Fruit fly (Drosophila melanogaster) whole organism, embryonic: ENCODE data around the gene CG12081.

Experiments
- Blimp-1 ChIP-seq: fragments of 200-800 bp; sonication (Bioruptor generic); optimal IDR thresholded peaks from 3 replicates; lab custom pipeline; 2018; ENCODE audit warnings: missing biosample characterization, missing genetic modification characterization, mild to moderate bottlenecking, moderate library complexity, missing genetic modification reagents
- CG11085 ChIP-seq: fragments of 200-800 bp; sonication (Bioruptor generic); IDR thresholded peaks from 2 replicates; pipeline ENCODE4 v1.3.6; 2022; ENCODE audit warnings: missing biosample characterization, missing genetic modification characterization
- CG12219 ChIP-seq: fragments of 200-800 bp; sonication (Bioruptor generic); optimal IDR thresholded peaks from 3 replicates; lab custom pipeline; 2018; ENCODE audit warnings: missing biosample characterization, mild to moderate bottlenecking, missing genetic modification characterization
- CG12299 ChIP-seq: fragments of 200-800 bp; sonication (Bioruptor generic); optimal IDR thresholded peaks from 2 replicates; lab custom pipeline; 2018; ENCODE audit warnings: missing biosample characterization, mild to moderate bottlenecking, missing genetic modification characterization
- CG13287 ChIP-seq: fragments of 200-800 bp; sonication (Bioruptor generic); IDR thresholded peaks from 2 replicates; pipeline ENCODE4 v1.3.6; 2022; ENCODE audit warnings: missing biosample characterization, missing genetic modification characterization; ENCODE audit not compliant: partially characterized antibody
- CG14667 ChIP-seq: fragments of 200-800 bp; sonication (Bioruptor generic); IDR thresholded peaks from 2 replicates; pipeline ENCODE4 v1.3.6; 2022; ENCODE audit warnings: missing biosample characterization, missing genetic modification characterization
- CG16779 ChIP-seq: fragments of 200-800 bp; sonication (Bioruptor generic); IDR thresholded peaks from 2 replicates; pipeline ENCODE4 v1.3.6; 2022; ENCODE audit warnings: missing biosample characterization, missing genetic modification characterization
- CG16863 ChIP-seq: fragments of 200-800 bp; sonication (Bioruptor generic); optimal IDR thresholded peaks from 3 replicates; lab custom pipeline; 2016; ENCODE audit warnings: missing biosample characterization, missing genetic modification characterization
- CG17612 ChIP-seq: fragments of 200-800 bp; sonication (Bioruptor generic); IDR thresholded peaks from 2 replicates; pipeline ENCODE4 v1.3.6; 2022; ENCODE audit warnings: missing biosample characterization, missing genetic modification characterization
- CG1792 ChIP-seq: fragments of 200-800 bp; sonication (Bioruptor generic); optimal IDR thresholded peaks from 2 replicates; lab custom pipeline; 2016; ENCODE audit warnings: missing biosample characterization, missing genetic modification characterization
- CG18011 ChIP-seq: fragments of 200-800 bp; sonication (Bioruptor generic); optimal IDR thresholded peaks from 2 replicates; lab custom pipeline; 2017; ENCODE audit warnings: missing biosample characterization, missing genetic modification characterization, mild to moderate bottlenecking, moderate library complexity, missing genotype
- CG2116 ChIP-seq: fragments of 200-800 bp; sonication (Bioruptor generic); optimal IDR thresholded peaks from 3 replicates; lab custom pipeline; 2018; ENCODE audit warnings: missing biosample characterization, mild to moderate bottlenecking, missing genetic modification characterization
- CG2120 ChIP-seq: fragments of 200-800 bp; sonication (Bioruptor generic); optimal IDR thresholded peaks from 3 replicates; lab custom pipeline; 2016; ENCODE audit warnings: missing biosample characterization, missing genetic modification characterization
- CG2199 ChIP-seq: fragments of 200-800 bp; sonication (Bioruptor generic); IDR thresholded peaks from 3 replicates; pipeline ENCODE4 v1.3.6; 2022; ENCODE audit warnings: missing biosample characterization, missing genetic modification characterization
- CG30020 ChIP-seq: fragments of 200-800 bp; optimal IDR thresholded peaks from 2 replicates; lab custom pipeline; 2019; ENCODE audit warnings: missing biosample characterization, mild to moderate bottlenecking, missing genetic modification characterization, moderate library complexity
- CG30403 ChIP-seq: fragments of 200-800 bp; sonication (Bioruptor generic); optimal IDR thresholded peaks from 3 replicates; lab custom pipeline; 2016; ENCODE audit warnings: missing biosample characterization, missing genetic modification characterization
- CG4730 ChIP-seq: fragments of 200-800 bp; sonication (Bioruptor generic); IDR thresholded peaks from 2 replicates; pipeline ENCODE4 v1.3.6; 2022; ENCODE audit warnings: missing biosample characterization, missing genetic modification characterization
- CG8290 ChIP-seq, 3 experiments: fragments of 200-800 bp; sonication (Bioruptor generic); optimal IDR thresholded peaks; 2 replicates each; lab custom pipeline; 2016 to 2019; ENCODE audit warnings: missing biosample characterization in 3 of 3, missing genetic modification characterization in 3 of 3, mild to moderate bottlenecking in 2 of 3, moderate library complexity in 1 of 3
- CG8924 ChIP-seq: fragments of 200-800 bp; optimal IDR thresholded peaks from 3 replicates; lab custom pipeline; 2019; ENCODE audit warnings: missing biosample characterization, mild to moderate bottlenecking, missing genetic modification characterization, moderate library complexity
- CG9876 ChIP-seq: fragments of 200-800 bp; sonication (Bioruptor generic); optimal IDR thresholded peaks from 2 replicates; lab custom pipeline; 2016; ENCODE audit warnings: missing biosample characterization, missing genetic modification characterization
- CTCF ChIP-seq: fragments of 200-800 bp; sonication (Bioruptor generic); optimal IDR thresholded peaks from 2 replicates; lab custom pipeline; 2017; ENCODE audit warnings: missing biosample characterization, mild to moderate bottlenecking, missing genetic modification characterization, moderate library complexity
- Deaf1 ChIP-seq: fragments of 200-800 bp; optimal IDR thresholded peaks from 3 replicates; lab custom pipeline; 2019; ENCODE audit warnings: missing biosample characterization, mild to moderate bottlenecking, missing genetic modification characterization, moderate library complexity
- Dip3 ChIP-seq: fragments of 200-800 bp; sonication (Bioruptor generic); optimal IDR thresholded peaks from 3 replicates; lab custom pipeline; 2016; ENCODE audit warnings: missing biosample characterization, missing genetic modification characterization
- Elba2 ChIP-seq: fragments of 200-800 bp; sonication (Bioruptor generic); optimal IDR thresholded peaks from 3 replicates; lab custom pipeline; 2016; ENCODE audit warnings: missing biosample characterization, missing genetic modification characterization
- GATAe ChIP-seq: fragments of 200-800 bp; sonication (Bioruptor generic); conservative IDR thresholded peaks from 2 replicates; pipeline ENCODE4 v1.3.6; 2022; ENCODE audit warnings: missing biosample characterization, missing genetic modification characterization
- HHEX ChIP-seq: fragments of 200-800 bp; sonication (Bioruptor generic); optimal IDR thresholded peaks from 3 replicates; lab custom pipeline; 2017; ENCODE audit warnings: missing biosample characterization, mild to moderate bottlenecking, missing genetic modification characterization, missing genetic modification reagents
- Poxn ChIP-seq: fragments of 200-800 bp; sonication (Bioruptor generic); IDR thresholded peaks from 2 replicates; pipeline ENCODE4 v1.3.6; 2022; ENCODE audit warnings: missing biosample characterization, missing genetic modification characterization
- Sox102F ChIP-seq: fragments of 200-800 bp; sonication (Bioruptor generic); optimal IDR thresholded peaks from 2 replicates; lab custom pipeline; 2018; ENCODE audit warnings: missing biosample characterization, mild to moderate bottlenecking, missing genetic modification characterization, moderate library complexity
- YL-1 ChIP-seq: fragments of 200-800 bp; sonication (Bioruptor generic); optimal IDR thresholded peaks from 3 replicates; lab custom pipeline; 2017; ENCODE audit warnings: missing biosample characterization, mild to moderate bottlenecking, missing genetic modification characterization
- btn ChIP-seq: fragments of 200-800 bp; sonication (Bioruptor generic); optimal IDR thresholded peaks from 2 replicates; lab custom pipeline; 2016; ENCODE audit warnings: missing biosample characterization, missing genetic modification characterization
- ci ChIP-seq: fragments of 200-800 bp; sonication (Bioruptor generic); IDR thresholded peaks from 3 replicates; pipeline ENCODE4 v1.3.6; 2022; ENCODE audit warnings: missing biosample characterization, missing genetic modification characterization
- crol ChIP-seq: fragments of 200-800 bp; sonication (Bioruptor generic); IDR thresholded peaks from 2 replicates; pipeline ENCODE4 v1.3.6; 2022; ENCODE audit warnings: missing biosample characterization, missing genetic modification characterization
- da ChIP-seq: fragments of 200-800 bp; sonication (Bioruptor generic); optimal IDR thresholded peaks from 2 replicates; lab custom pipeline; 2016; ENCODE audit warnings: missing biosample characterization, missing genetic modification characterization
- emc ChIP-seq: fragments of 200-800 bp; sonication (Bioruptor generic); optimal IDR thresholded peaks from 2 replicates; lab custom pipeline; 2016; ENCODE audit warnings: missing biosample characterization, missing genetic modification characterization
- esg ChIP-seq: fragments of 200-800 bp; sonication (Bioruptor generic); conservative IDR thresholded peaks from 2 replicates; pipeline ENCODE4 v1.3.6; 2022; ENCODE audit warnings: missing biosample characterization, missing genetic modification characterization
- fd96Cb ChIP-seq: fragments of 200-800 bp; sonication (Bioruptor generic); optimal IDR thresholded peaks from 2 replicates; lab custom pipeline; 2018; ENCODE audit warnings: missing biosample characterization, mild to moderate bottlenecking, missing genetic modification characterization, moderate library complexity
- grn ChIP-seq: fragments of 200-800 bp; sonication (Bioruptor generic); optimal IDR thresholded peaks from 3 replicates; lab custom pipeline; 2017; ENCODE audit warnings: missing biosample characterization, missing genetic modification characterization
- kay ChIP-seq: fragments of 200-800 bp; sonication (Bioruptor generic); optimal IDR thresholded peaks from 2 replicates; lab custom pipeline; 2016; ENCODE audit warnings: missing biosample characterization, missing genetic modification characterization
- lilli ChIP-seq: fragments of 200-800 bp; sonication (Bioruptor generic); optimal IDR thresholded peaks from 3 replicates; lab custom pipeline; 2016; ENCODE audit warnings: missing biosample characterization, missing genetic modification characterization
- maf-S ChIP-seq: fragments of 200-800 bp; sonication (Bioruptor generic); optimal IDR thresholded peaks from 2 replicates; lab custom pipeline; 2016; ENCODE audit warnings: missing biosample characterization, missing genetic modification characterization
- mam ChIP-seq: fragments of 200-800 bp; sonication (Bioruptor generic); optimal IDR thresholded peaks from 3 replicates; lab custom pipeline; 2016; ENCODE audit warnings: missing biosample characterization, missing genetic modification characterization
- odd ChIP-seq: fragments of 200-800 bp; sonication (Bioruptor generic); optimal IDR thresholded peaks from 2 replicates; lab custom pipeline; 2017; ENCODE audit warnings: missing biosample characterization, mild to moderate bottlenecking, missing genetic modification characterization
- peb ChIP-seq: fragments of 200-800 bp; sonication (Bioruptor generic); IDR thresholded peaks from 2 replicates; pipeline ENCODE4 v1.3.6; 2022; ENCODE audit warnings: missing biosample characterization, missing genetic modification characterization
- pnt ChIP-seq: fragments of 200-800 bp; sonication (Bioruptor generic); optimal IDR thresholded peaks from 3 replicates; lab custom pipeline; 2016; ENCODE audit warnings: missing biosample characterization, missing genetic modification characterization
- prd ChIP-seq, 3 experiments: fragments of >200 bp in 2 of 3; fragments of 200-800 bp in 1 of 3; sonication (Bioruptor generic) in 1 of 3; optimal IDR thresholded peaks in 2 of 3; IDR thresholded peaks in 1 of 3; 2 replicates in 2 of 3; 3 replicates in 1 of 3; pipeline versions ENCODE4 v1.3.6 to Lab custom; 2017 to 2022; ENCODE audit warnings: missing biosample characterization in 1 of 3, missing genetic modification characterization in 1 of 3
- pros ChIP-seq: fragments of 200-800 bp; sonication (Bioruptor generic); optimal IDR thresholded peaks from 3 replicates; lab custom pipeline; 2019; ENCODE audit warnings: missing biosample characterization, mild to moderate bottlenecking, missing genetic modification characterization, moderate library complexity
- rib ChIP-seq: fragments of 200-800 bp; sonication (Bioruptor generic); IDR thresholded peaks from 2 replicates; pipeline ENCODE4 v1.3.6; 2022; ENCODE audit warnings: missing biosample characterization, missing genetic modification characterization
- salm ChIP-seq: fragments of 200-800 bp; sonication (Bioruptor generic); optimal IDR thresholded peaks from 2 replicates; lab custom pipeline; 2018; ENCODE audit warnings: missing biosample characterization, mild to moderate bottlenecking, missing genetic modification characterization
- slbo ChIP-seq: fragments of 200-800 bp; sonication (Bioruptor generic); IDR thresholded peaks from 2 replicates; pipeline ENCODE4 v1.3.6; 2022; ENCODE audit warnings: missing biosample characterization, missing genetic modification characterization
- sna ChIP-seq: fragments of 200-800 bp; sonication (Bioruptor generic); IDR thresholded peaks from 2 replicates; pipeline ENCODE4 v1.3.6; 2022; ENCODE audit warnings: missing biosample characterization, missing genetic modification characterization; ENCODE audit not compliant: partially characterized antibody
- sqz ChIP-seq: fragments of 200-800 bp; sonication (Bioruptor generic); optimal IDR thresholded peaks from 3 replicates; lab custom pipeline; 2018; ENCODE audit warnings: missing biosample characterization, mild to moderate bottlenecking, missing genetic modification characterization
- tup ChIP-seq: fragments of 200-800 bp; sonication (Bioruptor generic); optimal IDR thresholded peaks from 2 replicates; lab custom pipeline; 2016; ENCODE audit warnings: missing biosample characterization, mild to moderate bottlenecking, missing genetic modification characterization, moderate library complexity

Gene CG12081

DNA sequence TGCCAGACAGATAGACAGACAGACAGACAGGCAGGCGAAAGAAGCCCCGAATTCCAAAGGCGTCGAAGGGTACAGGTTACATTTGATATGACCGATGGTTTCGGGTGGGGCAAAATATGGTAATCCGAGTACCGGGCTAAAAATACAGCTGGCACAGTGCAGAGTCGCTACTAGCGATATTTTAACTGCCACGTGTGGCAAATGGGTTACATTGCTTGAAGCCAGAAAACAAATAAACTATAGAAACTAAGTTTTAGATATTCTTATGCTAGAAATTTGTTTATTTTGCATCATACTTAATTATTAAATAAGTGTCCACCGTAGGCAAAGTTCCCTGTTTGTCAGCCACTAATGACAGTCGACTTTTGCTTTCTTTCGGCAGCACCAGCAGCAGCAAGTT, 5.5 kb upstream of the CG12081 start (continued):
- TF ChIP-seq CG1792 (GFP tag; lab: Kevin White, UChicago) (no peak), maf-S (GFP tag; lab: Kevin White, UChicago) (no peak), kay (GFP tag; lab: Kevin White, UChicago) (no peak), CG12219 (GFP tag; lab: Kevin White, UChicago) (no peak), esg (GFP tag; lab: Robert Waterston, UW) (no peak; the same call in 1 of the 2 replicates), CG13287 (no peak), lilli (GFP tag; lab: Kevin White, UChicago) (no peak), sna (GFP tag; lab: Robert Waterston, UW) (no peak), CG2116 (no peak), CTCF (GFP tag; lab: Kevin White, UChicago) (no peak), odd (GFP tag; lab: Kevin White, UChicago) (no peak), Sox102F (GFP tag; lab: Kevin White, UChicago) (no peak), Poxn (0 out of 2 replicates have a peak, but pooled peaks have one; percentile 8), Blimp-1 (peak; percentile 33), CG11085 (GFP tag; lab: Robert Waterston, UW) (no peak), mam (GFP tag; lab: Kevin White, UChicago) (no peak), CG2120 (peak; percentile 34), CG8290 (GFP tag; optimal IDR thresholded peaks at IDR 0.05; lab: Kevin White, UChicago) (no peak), CG8290 (tag; optimal IDR thresholded peaks at IDR 0.05; lab: Kevin White, UChicago) (peak in 1 of 2 experiments; percentile 10), sqz (GFP tag; lab: Kevin White, UChicago) (no peak), grn (no peak), ci (GFP tag; lab: Robert Waterston, UW) (0 out of 3 replicates have a peak, but pooled peaks have one; percentile 31), Deaf1 (tag; lab: Kevin White, UChicago) (no peak), GATAe (GFP tag; lab: Robert Waterston, UW) (no peak), HHEX (GFP tag; lab: Kevin White, UChicago) (peak; percentile 19), CG17612 (GFP tag; lab: Robert Waterston, UW) (no peak), CG12299 (no peak), btn (no peak), CG18011 (no peak), slbo (peak; percentile 53), CG30403 (peak; percentile 13), CG4730 (GFP tag; lab: Robert Waterston, UW) (no peak; the same call in 1 of the 2 replicates), crol (no peak), da (GFP tag; lab: Kevin White, UChicago) (no peak), prd (optimal IDR thresholded peaks at IDR 0.05; lab: Kevin White, UChicago) (no peak), prd (GFP tag; IDR thresholded peaks at IDR 0.05; lab: Robert Waterston, UW) (peak; percentile 28; the same call in 1 of the 3 replicates), CG30020 (tag; lab: Kevin White, UChicago) (no peak), YL-1 (no peak), salm (tag; lab: Kevin White, UChicago) (no peak), CG16779 (no peak), CG9876 (GFP tag; lab: Kevin White, UChicago) (no peak), CG8924 (no peak), CG16863 (GFP tag; lab: Kevin White, UChicago) (no peak), CG2199 (GFP tag; lab: Robert Waterston, UW) (no peak), fd96Cb (peak; percentile 23), rib (GFP tag; lab: Robert Waterston, UW) (no peak), CG14667 (no peak), pros (no peak), tup (GFP tag; lab: Kevin White, UChicago) (no peak), peb (GFP tag; lab: Robert Waterston, UW) (no peak), Elba2 (GFP tag; lab: Kevin White, UChicago) (no peak), pnt (GFP tag; lab: Kevin White, UChicago) (no peak), emc (no peak), Dip3 (GFP tag; lab: Kevin White, UChicago) (no peak)
